Worm (Caenorhabditis elegans): Measurements from ENCODE around the gene F28C1.1.

ce11 chrV:12411909-12412308, 38.7 kb upstream of the F28C1.1 start, which contains the start of gene cdr-7:
- TF ChIP-seq flt-1 (GFP tag; IDR thresholded peaks at IDR 0.05), result no peak
- TF ChIP-seq cog-1 (tag; optimal IDR thresholded peaks at IDR 0.05), result no peak
- TF ChIP-seq ztf-29 (GFP tag; IDR thresholded peaks at IDR 0.05), result no peak
- no peak for TF ChIP-seq klf-2 (GFP tag; conservative IDR thresholded peaks at IDR 0.05)
- no peak for TF ChIP-seq med-1 (GFP tag; optimal IDR thresholded peaks at IDR 0.05; ENCODE audit: insufficient read depth)
- TF ChIP-seq tab-1 (GFP tag; IDR thresholded peaks at IDR 0.05), result no peak
- TF ChIP-seq T22C8.4 (GFP tag; IDR thresholded peaks at IDR 0.05), result no peak
- no peak for TF ChIP-seq ztf-23 (GFP tag; IDR thresholded peaks at IDR 0.05)

Measured in whole organism, midembryonic.